Worm (Caenorhabditis elegans) whole organism, young adult: ENCODE data around the gene H12D21.6.

Source experiments
- K12H6.12 ChIP-seq: fragments of 200-800 bp; sonication (Bioruptor generic); optimal IDR thresholded peaks from 2 replicates; lab custom pipeline; 2018; ENCODE audit warnings: mild to moderate bottlenecking, missing genetic modification characterization, missing compliant biosample characterization
- T26A5.8 ChIP-seq: sonication (generic microtip); optimal IDR thresholded peaks from 2 replicates; lab custom pipeline; 2016; ENCODE audit warnings: missing genetic modification characterization, missing compliant biosample characterization
- attf-5 ChIP-seq: fragments of 200-800 bp; sonication (Bioruptor generic); optimal IDR thresholded peaks from 2 replicates; lab custom pipeline; 2018; ENCODE audit warnings: mild to moderate bottlenecking, missing genetic modification characterization, missing compliant biosample characterization
- ets-4 ChIP-seq: fragments of 200-800 bp; sonication (Bioruptor generic); optimal IDR thresholded peaks from 2 replicates; lab custom pipeline; 2018; ENCODE audit warnings: mild to moderate bottlenecking, missing genetic modification characterization, missing compliant biosample characterization
- lin-35 ChIP-seq, 3 experiments: fragments of 150-350 bp in 2 of 3; sonication (generic microtip) in 1 of 3; optimal IDR thresholded peaks; 2 replicates each; lab custom pipeline; 2014 to 2018; ENCODE audit warnings: missing biosample characterization in 3 of 3, missing genetic modification characterization in 3 of 3, missing genetic modification reagents in 3 of 3
- nfya-1 ChIP-seq: sonication (generic microtip); optimal IDR thresholded peaks from 2 replicates; lab custom pipeline; 2017; ENCODE audit warnings: antibody characterized with exemption, missing compliant biosample characterization, missing genetic modification characterization, borderline replicate concordance; ENCODE audit not compliant: insufficient read depth
- pbrm-1 ChIP-seq: fragments of 200-800 bp; sonication (Bioruptor generic); IDR thresholded peaks from 2 replicates; pipeline ENCODE4 v1.3.6; 2022; ENCODE audit warnings: missing genetic modification reagents, missing genetic modification characterization, missing compliant biosample characterization
- pha-4 ChIP-seq: fragments of 150-350 bp; sonication (generic microtip); optimal IDR thresholded peaks from 2 replicates; lab custom pipeline; 2014; ENCODE audit warnings: missing biosample characterization, missing genetic modification reagents, missing genetic modification characterization
- snpc-3.4 ChIP-seq: sonication (generic microtip); optimal IDR thresholded peaks from 2 replicates; lab custom pipeline; 2017; ENCODE audit warnings: missing genetic modification characterization, mild to moderate bottlenecking, missing compliant biosample characterization, antibody characterized with exemption, moderate library complexity, missing genotype, missing genetic modification reagents
- unc-62 ChIP-seq: fragments of 150-350 bp; optimal IDR thresholded peaks from 2 replicates; lab custom pipeline; 2014; ENCODE audit warnings: missing biosample characterization, missing genetic modification reagents, missing genetic modification characterization
- ztf-26 ChIP-seq: sonication (generic microtip); optimal IDR thresholded peaks from 2 replicates; lab custom pipeline; 2017; ENCODE audit warnings: missing genetic modification characterization, missing compliant biosample characterization

DNA sequence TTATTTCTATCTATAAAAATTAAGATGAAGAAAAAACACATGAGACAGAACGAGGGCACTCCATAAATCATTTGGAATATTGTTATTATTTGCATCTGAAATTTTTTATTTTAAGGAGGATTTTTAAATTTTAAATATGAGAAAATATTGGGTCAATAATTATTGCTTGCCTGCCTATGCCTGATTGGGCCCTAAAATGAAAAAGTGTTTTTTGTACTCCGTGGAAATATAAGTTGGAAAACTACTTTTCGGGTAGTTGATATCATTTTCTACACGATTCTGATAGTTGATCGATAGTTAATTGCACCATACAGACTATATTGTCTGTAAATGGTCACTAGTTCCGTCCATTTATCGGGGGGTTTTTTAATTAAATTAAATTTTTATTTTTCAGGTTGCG is 30.6 kb upstream of the H12D21.6 start, which contains the start of gene srg-55:
- TF ChIP-seq ets-4 (GFP tag; lab: Kevin White, UChicago) (no peak), snpc-3.4 (tag; lab: Kevin White, UChicago) (no peak), pbrm-1 (GFP tag; lab: Robert Waterston, UW) (no peak), lin-35 (GFP tag; optimal IDR thresholded peaks at IDR 0.05; lab: Kevin White, UChicago) (no peak), unc-62 (GFP tag; lab: Kevin White, UChicago) (no peak), K12H6.12 (tag; lab: Kevin White, UChicago) (no peak), T26A5.8 (tag; lab: Kevin White, UChicago) (no peak), attf-5 (GFP tag; lab: Kevin White, UChicago) (no peak), ztf-26 (no peak), pha-4 (no peak), nfya-1 (tag; lab: Kevin White, UChicago) (no peak)
